Worm (Caenorhabditis elegans): ENCODE data around the gene C44B11.1.

Gene C44B11.1

DNA sequence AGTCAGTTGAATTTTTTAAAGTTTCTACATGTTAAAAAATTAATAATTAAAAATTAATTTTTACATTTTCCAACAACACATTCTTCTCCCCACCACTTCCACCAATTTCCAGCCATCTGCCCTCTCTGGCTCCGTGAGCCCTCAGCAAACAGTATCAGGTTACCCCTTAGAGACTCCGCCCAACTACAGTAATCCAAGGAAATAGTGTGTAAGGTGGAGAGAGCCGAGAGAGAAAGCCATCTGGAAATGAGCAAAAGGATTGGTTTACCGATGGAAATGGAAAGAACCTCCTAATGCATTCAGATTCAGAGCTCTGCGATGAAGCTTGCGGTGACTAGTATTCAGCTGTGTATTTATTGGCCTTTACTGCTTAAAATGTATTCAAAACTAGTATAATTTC is 14.8 kb upstream of the C44B11.1 start:
- TF ChIP-seq ceh-19 (GFP tag; optimal IDR thresholded peaks at IDR 0.05) (peak; percentile 76), ceh-34 (tag; optimal IDR thresholded peaks at IDR 0.05) (peak; percentile 99), Y22D7AL.16 (tag; optimal IDR thresholded peaks at IDR 0.05) (no peak)

- TF ChIP-seq ceh-6 (GFP tag; optimal IDR thresholded peaks at IDR 0.05), result no peak
- no peak for TF ChIP-seq fkh-10 (GFP tag; optimal IDR thresholded peaks at IDR 0.05)
- TF ChIP-seq rnt-1 (tag; optimal IDR thresholded peaks at IDR 0.05), result no peak
- no peak for TF ChIP-seq Y22D7AL.16 (tag; optimal IDR thresholded peaks at IDR 0.05)
- no peak for TF ChIP-seq pat-9 (tag; optimal IDR thresholded peaks at IDR 0.05)
- no peak for TF ChIP-seq nfya-1 (tag; optimal IDR thresholded peaks at IDR 0.05)
- TF ChIP-seq elt-2 (tag; optimal IDR thresholded peaks at IDR 0.05), result no peak
- TF ChIP-seq ceh-14 (tag; optimal IDR thresholded peaks at IDR 0.05), result no peak
- no peak for TF ChIP-seq ref-2 (tag; optimal IDR thresholded peaks at IDR 0.05)
- no peak for TF ChIP-seq ceh-45 (GFP tag; IDR thresholded peaks at IDR 0.05)
- no peak for TF ChIP-seq ahr-1 (tag; optimal IDR thresholded peaks at IDR 0.05)
- no peak for TF ChIP-seq nhr-11 (tag; optimal IDR thresholded peaks at IDR 0.05)
- TF ChIP-seq hlh-6 (tag; optimal IDR thresholded peaks at IDR 0.05), result no peak
- no peak for TF ChIP-seq syd-9 (tag; optimal IDR thresholded peaks at IDR 0.05)
- no peak for TF ChIP-seq unc-86 (tag; optimal IDR thresholded peaks at IDR 0.05)
- TF ChIP-seq F13H6.1 (tag; optimal IDR thresholded peaks at IDR 0.05), result no peak
Observed at ce11 chrIII:3142078-3142477, 13.0 kb upstream of the C44B11.1 start.

ce11 chrIII:3143657-3144056 is 11.4 kb upstream of the C44B11.1 start, which contains the start of gene C44B11.4:
Gene C44B11.4, minus strand, starts transcription at chrIII:3143757.
- no peak for TF ChIP-seq nhr-232 (tag; optimal IDR thresholded peaks at IDR 0.05)

- TF ChIP-seq elt-2 (tag; optimal IDR thresholded peaks at IDR 0.05) (no peak), ztf-16 (tag; optimal IDR thresholded peaks at IDR 0.05) (no peak), tbx-7 (tag; optimal IDR thresholded peaks at IDR 0.05) (no peak), C38D4.7 (GFP tag; optimal IDR thresholded peaks at IDR 0.05) (no peak), ceh-22 (tag; optimal IDR thresholded peaks at IDR 0.05) (no peak), pha-4 (tag; optimal IDR thresholded peaks at IDR 0.05) (no peak), tbx-2 (tag; optimal IDR thresholded peaks at IDR 0.05) (no peak), mec-3 (tag; optimal IDR thresholded peaks at IDR 0.05; ENCODE audit: borderline replicate concordance) (no peak), dve-1 (tag; optimal IDR thresholded peaks at IDR 0.05) (no peak), hlh-13 (GFP tag; optimal IDR thresholded peaks at IDR 0.05) (no peak), ceh-18 (tag; optimal IDR thresholded peaks at IDR 0.05) (no peak)
Observed at ce11 chrIII:3152848-3153247, 2.2 kb upstream of the C44B11.1 start, which contains the start of gene C44B11.6. Gene C44B11.6, plus strand, starts transcription at chrIII:3153148.

ce11 chrIII:3160490-3160889 is 5.4 kb downstream of the C44B11.1 start:
- TF ChIP-seq odd-2 (tag; optimal IDR thresholded peaks at IDR 0.05), result no peak
- no peak for TF ChIP-seq pqm-1 (tag; optimal IDR thresholded peaks at IDR 0.05)
- TF ChIP-seq zip-5 (tag; optimal IDR thresholded peaks at IDR 0.05), result no peak

- TF ChIP-seq pha-4 (tag; optimal IDR thresholded peaks at IDR 0.05) (no peak), ceh-9 (tag; optimal IDR thresholded peaks at IDR 0.05) (no peak), ceh-6 (GFP tag; optimal IDR thresholded peaks at IDR 0.05) (no peak), odd-2 (tag; optimal IDR thresholded peaks at IDR 0.05) (no peak), ztf-16 (tag; optimal IDR thresholded peaks at IDR 0.05) (no peak)
Observed at ce11 chrIII:3161600-3161999, 6.5 kb downstream of the C44B11.1 start.
